Fruit fly (Drosophila melanogaster): ENCODE results near the gene NijA.

dm6 chr3L:10654439-10654838 is 42.2 kb downstream of the NijA start:
- TF ChIP-seq CG8478 (optimal IDR thresholded peaks at IDR 0.05) (no peak), CTCF (optimal IDR thresholded peaks at IDR 0.05) (no peak)
